Worm (Caenorhabditis elegans): ENCODE data around the gene Y69E1A.3.
A peak's percentile ranks its signal among the peaks of the same experiment; 100 is the strongest.

Y69E1A.3 gene

DNA sequence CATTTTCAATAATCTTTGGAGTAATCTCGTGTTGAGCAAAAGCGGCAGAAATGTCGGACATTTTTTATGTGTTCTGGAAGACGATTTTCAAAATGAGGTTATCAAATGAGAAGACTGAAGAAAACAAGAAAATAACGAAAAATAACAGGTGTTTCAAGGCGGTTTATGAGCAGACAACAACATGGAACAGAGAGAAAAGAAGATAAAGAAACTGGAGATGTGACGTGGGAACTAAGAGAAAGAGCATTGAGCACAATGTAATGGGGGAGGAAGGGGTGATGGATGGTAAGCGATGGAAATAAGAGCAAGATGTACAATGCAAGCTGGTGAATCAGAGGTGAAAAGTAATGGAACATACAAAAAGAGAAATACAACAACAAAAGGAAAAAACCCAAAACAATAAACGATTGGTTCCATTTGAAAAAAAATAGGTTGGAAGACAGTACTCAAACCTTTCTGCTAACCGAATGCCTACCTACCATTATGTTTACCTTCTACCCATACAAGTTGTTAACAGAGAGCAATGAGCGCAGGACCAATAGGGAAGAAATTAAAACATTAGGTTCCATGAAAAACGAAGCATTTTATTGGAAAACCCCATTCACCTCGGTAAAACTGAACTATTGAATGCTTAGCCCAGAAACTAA is 5.6 kb downstream of the Y69E1A.3 start, which contains the start of gene Y69E1A.5:
Y69E1A.5 (minus strand) TSS at position 73 of the 647 bp plus-strand sequence.
- TF ChIP-seq daf-16 (GFP tag; optimal IDR thresholded peaks at IDR 0.05) (peak in 1 of 2 experiments; percentile 41), daf-16 (tag; optimal IDR thresholded peaks at IDR 0.05) (no peak), unc-62 (GFP tag; optimal IDR thresholded peaks at IDR 0.05 in 1 of 2) (peak in 1 of 2 experiments; percentile 97), unc-62 (tag; optimal IDR thresholded peaks at IDR 0.05) (no peak), unc-39 (tag; optimal IDR thresholded peaks at IDR 0.05) (no peak)

DNA sequence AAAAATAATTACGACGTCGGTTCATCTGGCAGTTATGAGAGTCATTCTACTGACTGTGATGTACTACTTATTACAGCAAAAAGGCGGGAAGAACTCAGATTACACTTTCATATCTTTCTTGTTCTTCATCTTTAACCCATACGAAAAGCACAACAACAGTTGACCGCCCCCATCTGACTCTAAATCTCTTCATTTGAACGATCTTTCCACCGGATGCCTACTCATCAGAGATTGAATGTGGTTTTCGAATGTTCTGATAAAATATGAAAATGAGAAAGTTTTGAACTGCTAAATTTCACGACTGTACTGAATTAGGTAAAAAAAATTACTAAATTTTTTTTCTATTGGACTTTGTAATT is 6.1 kb downstream of the Y69E1A.3 start, which contains the start of gene sri-19:
sri-19 (plus strand) TSS at position 143 of the 359 bp plus-strand sequence.
- TF ChIP-seq hmg-1.1 (GFP tag; IDR thresholded peaks at IDR 0.05) (no peak), jun-1 (tag; optimal IDR thresholded peaks at IDR 0.05) (no peak), nhr-11 (tag; optimal IDR thresholded peaks at IDR 0.05) (no peak), pha-4 (GFP tag; IDR thresholded peaks at IDR 0.05) (no peak), pha-4 (tag; optimal IDR thresholded peaks at IDR 0.05) (no peak), Y48G9A.11 (GFP tag; IDR thresholded peaks at IDR 0.05) (no peak), attf-4 (tag; optimal IDR thresholded peaks at IDR 0.05) (no peak), madf-9 (GFP tag; conservative IDR thresholded peaks at IDR 0.05) (no peak)

DNA sequence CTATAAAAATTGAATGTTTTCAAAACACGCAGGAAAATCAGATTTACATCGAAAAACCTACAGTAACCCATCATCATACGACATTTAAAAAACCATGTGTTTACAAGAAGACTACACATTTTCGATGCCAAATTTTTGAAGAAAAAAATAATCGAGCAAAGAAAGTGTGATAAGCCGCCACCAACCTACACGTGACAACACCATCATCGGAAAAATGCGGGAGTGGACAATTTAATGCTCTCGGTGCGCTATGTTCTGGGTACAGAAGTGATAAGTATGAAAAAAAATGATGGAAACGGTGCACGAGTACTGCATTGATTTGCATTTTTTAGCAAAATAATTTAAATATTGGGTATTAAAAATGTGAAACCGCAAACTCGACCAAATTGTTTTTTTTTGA is 12.6 kb downstream of the Y69E1A.3 start:
- no peak for TF ChIP-seq hlh-11 (tag; optimal IDR thresholded peaks at IDR 0.05)
- peak; percentile 72 for TF ChIP-seq dmd-6 (GFP tag; IDR thresholded peaks at IDR 0.05)
- TF ChIP-seq nhr-48 (tag; optimal IDR thresholded peaks at IDR 0.05): peak; percentile 50
- no peak for TF ChIP-seq F26F4.8 (GFP tag; conservative IDR thresholded peaks at IDR 0.05)
- TF ChIP-seq gei-8 (GFP tag; optimal IDR thresholded peaks at IDR 0.05): no peak
- TF ChIP-seq dve-1 (tag; optimal IDR thresholded peaks at IDR 0.05; ENCODE audit: insufficient read depth): peak; percentile 52
- peak; percentile 24 for TF ChIP-seq nhr-77 (tag; optimal IDR thresholded peaks at IDR 0.05)
- no peak for TF ChIP-seq zag-1 (tag; optimal IDR thresholded peaks at IDR 0.05)
- no peak for TF ChIP-seq nhr-6 (tag; optimal IDR thresholded peaks at IDR 0.05)
- peak; percentile 12 for TF ChIP-seq mxl-3 (GFP tag; optimal IDR thresholded peaks at IDR 0.05)
- no peak for TF ChIP-seq ZK546.5 (tag; optimal IDR thresholded peaks at IDR 0.05)
- TF ChIP-seq daf-16 (GFP tag; optimal IDR thresholded peaks at IDR 0.05): no peak
- peak; percentile 55 for TF ChIP-seq daf-16 (tag; optimal IDR thresholded peaks at IDR 0.05)
- TF ChIP-seq ceh-82 (tag; optimal IDR thresholded peaks at IDR 0.05): no peak
- TF ChIP-seq mdl-1 (tag; optimal IDR thresholded peaks at IDR 0.05): peak in 1 of 2 experiments; percentile 1
- no peak for TF ChIP-seq ceh-44 (GFP tag; IDR thresholded peaks at IDR 0.05)
- no peak for TF ChIP-seq nhr-42 (GFP tag; IDR thresholded peaks at IDR 0.05)
- TF ChIP-seq lin-1 (GFP tag; IDR thresholded peaks at IDR 0.05): no peak
- TF ChIP-seq nhr-11 (tag; optimal IDR thresholded peaks at IDR 0.05): no peak
- TF ChIP-seq nhr-28 (tag; optimal IDR thresholded peaks at IDR 0.05): peak; percentile 56
- no peak for TF ChIP-seq ceh-32 (tag; optimal IDR thresholded peaks at IDR 0.05; ENCODE audit: poor library complexity)
- peak; percentile 44 for TF ChIP-seq hlh-30 (tag; optimal IDR thresholded peaks at IDR 0.05; ENCODE audit: insufficient read depth)
- TF ChIP-seq madf-9 (GFP tag; conservative IDR thresholded peaks at IDR 0.05): no peak
- no peak for TF ChIP-seq ceh-20 (GFP tag; IDR thresholded peaks at IDR 0.05)

DNA sequence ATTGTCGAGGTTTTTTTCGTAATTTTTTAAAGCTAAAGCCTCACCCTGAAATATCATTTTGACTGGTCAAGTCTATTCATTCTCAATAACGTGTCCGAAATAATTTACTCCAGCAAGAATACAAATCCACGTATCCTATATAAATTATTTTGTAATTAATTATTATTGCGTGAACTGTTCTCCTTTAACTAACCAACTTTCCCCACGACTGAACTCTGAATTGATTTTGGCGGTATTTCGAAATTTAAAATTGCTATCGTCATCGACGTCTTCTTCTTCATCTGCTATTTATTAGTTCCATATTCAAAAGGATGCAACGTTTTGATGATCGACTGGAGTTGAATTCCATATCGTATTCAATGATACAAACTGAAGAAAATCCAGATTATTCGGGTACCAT is 14.3 kb downstream of the Y69E1A.3 start, which contains the start of the genes aqp-3 and Y69E1A.8:
aqp-3 (minus strand) TSS at position 101 of the 400 bp plus-strand sequence.
Y69E1A.8 (plus strand) TSS at position 246 of the 400 bp plus-strand sequence.
- TF ChIP-seq dpl-1 (GFP tag; optimal IDR thresholded peaks at IDR 0.05): no peak
- TF ChIP-seq unc-130 (GFP tag; optimal IDR thresholded peaks at IDR 0.05): no peak
- no peak for TF ChIP-seq vab-7 (GFP tag; IDR thresholded peaks at IDR 0.05)
- no peak for TF ChIP-seq daf-12 (tag; optimal IDR thresholded peaks at IDR 0.05)
- TF ChIP-seq nhr-6 (tag; optimal IDR thresholded peaks at IDR 0.05): no peak

Measured in whole organism, L4 larva.